Fruit fly (Drosophila melanogaster) whole organism, embryonic: Measurements from ENCODE around the gene CG17996.

Experiments used
- Atf-2 ChIP-seq: fragments of 200-800 bp; sonication (Bioruptor generic); optimal IDR thresholded peaks from 2 replicates; lab custom pipeline; 2016; ENCODE audit warnings: missing biosample characterization, missing genetic modification characterization
- Blimp-1 ChIP-seq: fragments of 200-800 bp; sonication (Bioruptor generic); optimal IDR thresholded peaks from 3 replicates; lab custom pipeline; 2018; ENCODE audit warnings: missing biosample characterization, missing genetic modification characterization, mild to moderate bottlenecking, moderate library complexity, missing genetic modification reagents
- CG10274 ChIP-seq: fragments of 200-800 bp; sonication (Bioruptor generic); optimal IDR thresholded peaks from 3 replicates; lab custom pipeline; 2017; ENCODE audit warnings: missing biosample characterization, mild to moderate bottlenecking, missing genetic modification characterization
- CG10959 ChIP-seq: fragments of 200-800 bp; sonication (Bioruptor generic); IDR thresholded peaks from 2 replicates; pipeline ENCODE4 v1.3.6; 2022; ENCODE audit warnings: missing biosample characterization, missing genetic modification characterization
- CG11093 ChIP-seq: fragments of 200-800 bp; sonication (Bioruptor generic); IDR thresholded peaks from 3 replicates; pipeline ENCODE4 v1.3.6; 2022; ENCODE audit warnings: missing biosample characterization, missing genetic modification characterization
- CG14441 ChIP-seq: fragments of 200-800 bp; sonication (Bioruptor generic); IDR thresholded peaks from 2 replicates; pipeline ENCODE4 v1.3.6; 2022; ENCODE audit warnings: missing biosample characterization, missing genetic modification characterization
- CG18619 ChIP-seq: fragments of 200-800 bp; sonication (Bioruptor generic); optimal IDR thresholded peaks from 3 replicates; lab custom pipeline; 2017; ENCODE audit warnings: missing biosample characterization, mild to moderate bottlenecking, missing genetic modification characterization
- CG18764 ChIP-seq: fragments of 200-800 bp; sonication (Bioruptor generic); optimal IDR thresholded peaks from 3 replicates; lab custom pipeline; 2016; ENCODE audit warnings: missing biosample characterization, missing genetic modification characterization
- CG2678 ChIP-seq: fragments of 200-800 bp; sonication (Bioruptor generic); optimal IDR thresholded peaks from 3 replicates; lab custom pipeline; 2019; ENCODE audit warnings: missing biosample characterization, mild to moderate bottlenecking, missing genetic modification characterization, moderate library complexity
- CG34224 ChIP-seq: fragments of 200-800 bp; sonication (Bioruptor generic); IDR thresholded peaks from 3 replicates; pipeline ENCODE4 v1.3.6; 2022; ENCODE audit warnings: missing biosample characterization, missing genetic modification characterization; ENCODE audit not compliant: partially characterized antibody
- CG4404 ChIP-seq: fragments of 200-800 bp; sonication (Bioruptor generic); IDR thresholded peaks from 2 replicates; pipeline ENCODE4 v1.3.6; 2022; ENCODE audit warnings: missing biosample characterization, missing genetic modification characterization
- CG6654 ChIP-seq: fragments of 200-800 bp; sonication (Bioruptor generic); optimal IDR thresholded peaks from 2 replicates; lab custom pipeline; 2017; ENCODE audit warnings: missing biosample characterization, mild to moderate bottlenecking, missing genetic modification characterization
- CG6689 ChIP-seq: fragments of 200-800 bp; sonication (Bioruptor generic); IDR thresholded peaks from 2 replicates; pipeline ENCODE4 v1.3.6; 2022; ENCODE audit warnings: missing biosample characterization, missing genetic modification characterization
- CG6791 ChIP-seq: fragments of 200-800 bp; sonication (Bioruptor generic); IDR thresholded peaks from 3 replicates; pipeline ENCODE4 v1.3.6; 2022; ENCODE audit warnings: missing biosample characterization, missing genetic modification characterization; ENCODE audit not compliant: partially characterized antibody
- CG7928 ChIP-seq: fragments of 200-800 bp; sonication (Bioruptor generic); optimal IDR thresholded peaks from 2 replicates; lab custom pipeline; 2017; ENCODE audit warnings: missing biosample characterization, mild to moderate bottlenecking, missing genetic modification characterization
- CG7963 ChIP-seq: fragments of 200-800 bp; sonication (Bioruptor generic); IDR thresholded peaks from 3 replicates; pipeline ENCODE4 v1.3.6; 2022; ENCODE audit warnings: missing biosample characterization, missing genetic modification characterization; ENCODE audit not compliant: partially characterized antibody
- Dip3 ChIP-seq: fragments of 200-800 bp; sonication (Bioruptor generic); optimal IDR thresholded peaks from 3 replicates; lab custom pipeline; 2016; ENCODE audit warnings: missing biosample characterization, missing genetic modification characterization
- Doc2 ChIP-seq: fragments of 200-800 bp; sonication (Bioruptor generic); IDR thresholded peaks from 2 replicates; pipeline ENCODE4 v1.3.6; 2022; ENCODE audit warnings: missing biosample characterization, missing genetic modification characterization
- E2f1 ChIP-seq: fragments of 200-800 bp; sonication (Bioruptor generic); IDR thresholded peaks from 2 replicates; pipeline ENCODE4 v1.3.6; 2022; ENCODE audit warnings: missing biosample characterization, missing genetic modification characterization
- HHEX ChIP-seq: fragments of 200-800 bp; sonication (Bioruptor generic); optimal IDR thresholded peaks from 3 replicates; lab custom pipeline; 2017; ENCODE audit warnings: missing biosample characterization, mild to moderate bottlenecking, missing genetic modification characterization, missing genetic modification reagents
- HLH4C ChIP-seq: fragments of 200-800 bp; sonication (Bioruptor generic); IDR thresholded peaks from 3 replicates; pipeline ENCODE4 v1.3.6; 2022; ENCODE audit warnings: missing biosample characterization, missing genetic modification characterization; ENCODE audit not compliant: partially characterized antibody
- Hand ChIP-seq: fragments of 200-800 bp; sonication (Bioruptor generic); optimal IDR thresholded peaks from 2 replicates; lab custom pipeline; 2017; ENCODE audit warnings: mild to moderate bottlenecking, missing biosample characterization, missing genetic modification reagents, missing genetic modification characterization
- Med ChIP-seq: fragments of 200-800 bp; sonication (Bioruptor generic); peaks from one replicate; lab custom pipeline; 2016; ENCODE audit warnings: missing biosample characterization, missing genetic modification characterization, mild to moderate bottlenecking, inconsistent platforms, moderate library complexity
- Opbp ChIP-seq: fragments of 200-800 bp; sonication (Bioruptor generic); IDR thresholded peaks from 3 replicates; pipeline ENCODE4 v1.3.6; 2022; ENCODE audit warnings: missing biosample characterization, missing genetic modification characterization; ENCODE audit not compliant: partially characterized antibody
- Poxn ChIP-seq: fragments of 200-800 bp; sonication (Bioruptor generic); IDR thresholded peaks from 2 replicates; pipeline ENCODE4 v1.3.6; 2022; ENCODE audit warnings: missing biosample characterization, missing genetic modification characterization
- Ptx1 ChIP-seq: fragments of 200-800 bp; sonication (Bioruptor generic); IDR thresholded peaks from 2 replicates; pipeline ENCODE4 v1.3.6; 2022; ENCODE audit warnings: missing biosample characterization, missing genetic modification characterization
- Scr ChIP-seq: fragments of 200-800 bp; sonication (Bioruptor generic); IDR thresholded peaks from 2 replicates; pipeline ENCODE4 v1.3.6; 2022; ENCODE audit warnings: missing biosample characterization, missing genetic modification characterization; ENCODE audit not compliant: partially characterized antibody
- Ssrp ChIP-seq: fragments of 200-800 bp; sonication (Bioruptor generic); optimal IDR thresholded peaks from 2 replicates; lab custom pipeline; 2018; ENCODE audit warnings: missing biosample characterization, mild to moderate bottlenecking, missing genetic modification characterization, moderate library complexity
- Usf ChIP-seq: fragments of 200-800 bp; sonication (Bioruptor generic); optimal IDR thresholded peaks from 2 replicates; lab custom pipeline; 2017; ENCODE audit warnings: missing genotype, missing biosample characterization, missing genetic modification characterization
- az2 ChIP-seq: fragments of 200-800 bp; sonication (Bioruptor generic); optimal IDR thresholded peaks from 3 replicates; lab custom pipeline; 2016; ENCODE audit warnings: missing biosample characterization, missing genetic modification characterization
- cg ChIP-seq: fragments of 200-800 bp; sonication (Bioruptor generic); optimal IDR thresholded peaks from 3 replicates; lab custom pipeline; 2019; ENCODE audit warnings: missing biosample characterization, mild to moderate bottlenecking, missing genetic modification characterization, moderate library complexity
- chif ChIP-seq, 2 experiments: fragments of 200-800 bp; sonication (Bioruptor generic); optimal IDR thresholded peaks; 3 replicates each; lab custom pipeline; 2016; ENCODE audit warnings: missing biosample characterization in 2 of 2, missing genetic modification characterization in 2 of 2
- crc ChIP-seq: fragments of 200-800 bp; sonication (Bioruptor generic); optimal IDR thresholded peaks from 2 replicates; lab custom pipeline; 2016; ENCODE audit warnings: missing biosample characterization, missing genetic modification characterization
- dan ChIP-seq: fragments of 200-800 bp; sonication (Bioruptor generic); IDR thresholded peaks from 2 replicates; pipeline ENCODE4 v1.3.6; 2022; ENCODE audit warnings: missing biosample characterization, missing genetic modification characterization
- dmrt99B ChIP-seq: fragments of 200-800 bp; sonication (Bioruptor generic); optimal IDR thresholded peaks from 2 replicates; lab custom pipeline; 2018; ENCODE audit warnings: missing biosample characterization, mild to moderate bottlenecking, missing genetic modification characterization, moderate library complexity
- gem ChIP-seq: fragments of 200-800 bp; sonication (Bioruptor generic); optimal IDR thresholded peaks from 2 replicates; lab custom pipeline; 2019; ENCODE audit warnings: missing biosample characterization, mild to moderate bottlenecking, missing genetic modification characterization, moderate library complexity
- gsb ChIP-seq: fragments of 200-800 bp; sonication (Bioruptor generic); IDR thresholded peaks from 2 replicates; pipeline ENCODE4 v1.3.6; 2022; ENCODE audit warnings: missing biosample characterization, missing genetic modification characterization
- knrl ChIP-seq: fragments of 200-800 bp; sonication (Bioruptor generic); IDR thresholded peaks from 3 replicates; pipeline ENCODE4 v1.3.6; 2022; ENCODE audit warnings: missing biosample characterization, missing genetic modification characterization; ENCODE audit not compliant: partially characterized antibody
- lov ChIP-seq, 2 experiments: fragments of 200-800 bp in 1 of 2; fragments of >200 bp in 1 of 2; sonication (Bioruptor generic) in 1 of 2; IDR thresholded peaks in 1 of 2; optimal IDR thresholded peaks in 1 of 2; 2 replicates in 1 of 2; 3 replicates in 1 of 2; pipeline versions ENCODE4 v1.3.6 to Lab custom; 2017 to 2022; ENCODE audit warnings: missing biosample characterization in 1 of 2, missing genetic modification characterization in 1 of 2
- mam ChIP-seq: fragments of 200-800 bp; sonication (Bioruptor generic); optimal IDR thresholded peaks from 3 replicates; lab custom pipeline; 2016; ENCODE audit warnings: missing biosample characterization, missing genetic modification characterization
- mld ChIP-seq: fragments of 200-800 bp; sonication (Bioruptor generic); IDR thresholded peaks from 3 replicates; pipeline ENCODE4 v1.3.6; 2022; ENCODE audit warnings: missing biosample characterization, missing genetic modification characterization; ENCODE audit not compliant: partially characterized antibody
- nerfin-2 ChIP-seq: fragments of 200-800 bp; sonication (Bioruptor generic); IDR thresholded peaks from 2 replicates; pipeline ENCODE4 v1.3.6; 2022; ENCODE audit warnings: missing biosample characterization, missing genetic modification characterization; ENCODE audit not compliant: partially characterized antibody
- org-1 ChIP-seq: fragments of 200-800 bp; sonication (Bioruptor generic); optimal IDR thresholded peaks from 2 replicates; lab custom pipeline; 2017; ENCODE audit warnings: missing biosample characterization, missing genetic modification characterization
- p53 ChIP-seq: fragments of 200-800 bp; sonication (Bioruptor generic); optimal IDR thresholded peaks from 2 replicates; lab custom pipeline; 2016; ENCODE audit warnings: missing biosample characterization, missing genetic modification characterization
- pho ChIP-seq: fragments of 200-800 bp; sonication (Bioruptor generic); optimal IDR thresholded peaks from 2 replicates; lab custom pipeline; 2016; ENCODE audit warnings: missing biosample characterization, missing genetic modification characterization
- pros ChIP-seq: fragments of 200-800 bp; sonication (Bioruptor generic); optimal IDR thresholded peaks from 3 replicates; lab custom pipeline; 2019; ENCODE audit warnings: missing biosample characterization, mild to moderate bottlenecking, missing genetic modification characterization, moderate library complexity
- sens ChIP-seq: fragments of 200-800 bp; sonication (Bioruptor generic); peaks from one replicate; lab custom pipeline; 2016; ENCODE audit warnings: missing biosample characterization, missing genetic modification characterization
- seq ChIP-seq: fragments of 200-800 bp; sonication (Bioruptor generic); IDR thresholded peaks from 2 replicates; pipeline ENCODE4 v1.3.6; 2022; ENCODE audit warnings: missing biosample characterization, missing genetic modification characterization
- sisA ChIP-seq: fragments of 200-800 bp; sonication (Bioruptor generic); IDR thresholded peaks from 2 replicates; pipeline ENCODE4 v1.3.6; 2022; ENCODE audit warnings: missing biosample characterization, missing genetic modification characterization
- tin ChIP-seq: fragments of 200-800 bp; sonication (Bioruptor generic); optimal IDR thresholded peaks from 3 replicates; lab custom pipeline; 2016; ENCODE audit warnings: missing biosample characterization, missing genetic modification characterization
- vvl ChIP-seq: fragments of 200-800 bp; sonication (Bioruptor generic); IDR thresholded peaks from 2 replicates; pipeline ENCODE4 v1.3.6; 2022; ENCODE audit warnings: missing biosample characterization, missing genetic modification characterization

CG17996 gene

dm6 chr2L:16722596-16722995, 8.2 kb downstream of the CG17996 start:
- TF ChIP-seq Blimp-1 (GFP tag; lab: Kevin White, UChicago) (no peak), CG6689 (GFP tag; lab: Robert Waterston, UW) (no peak), HLH4C (GFP tag; lab: Robert Waterston, UW) (peak; percentile 75), Dip3 (GFP tag; lab: Kevin White, UChicago) (no peak), Ssrp (tag; lab: Kevin White, UChicago) (no peak), Poxn (no peak), sisA (GFP tag; lab: Robert Waterston, UW) (no peak), CG6654 (no peak), nerfin-2 (GFP tag; lab: Robert Waterston, UW) (peak; percentile 51), CG7963 (GFP tag; lab: Robert Waterston, UW) (peak; percentile 45; the same call in 2 of the 3 replicates), dmrt99B (tag; lab: Kevin White, UChicago) (no peak), Hand (GFP tag; lab: Kevin White, UChicago) (no peak), Scr (peak; percentile 40; the same call in 1 of the 2 replicates), p53 (no peak), cg (GFP tag; lab: Kevin White, UChicago) (no peak), CG6791 (peak; percentile 60; the same call in 1 of the 3 replicates), Ptx1 (GFP tag; lab: Robert Waterston, UW) (no peak), Doc2 (no peak), pho (no peak), CG7928 (GFP tag; lab: Kevin White, UChicago) (no peak), CG11093 (no peak), knrl (GFP tag; lab: Robert Waterston, UW) (no peak), chif (GFP tag; optimal IDR thresholded peaks at IDR 0.05; lab: Kevin White, UChicago) (no peak), Med (GFP tag; lab: Kevin White, UChicago) (peak; percentile 26), lov (optimal IDR thresholded peaks at IDR 0.05; lab: Kevin White, UChicago) (no peak), lov (GFP tag; IDR thresholded peaks at IDR 0.05; lab: Robert Waterston, UW) (no peak), crc (GFP tag; lab: Kevin White, UChicago) (no peak), CG10274 (no peak), Atf-2 (no peak), dan (no peak), HHEX (no peak), Opbp (GFP tag; lab: Robert Waterston, UW) (no peak), CG18764 (GFP tag; lab: Kevin White, UChicago) (no peak), tin (GFP tag; lab: Kevin White, UChicago) (no peak), E2f1 (GFP tag; lab: Robert Waterston, UW) (no peak), org-1 (GFP tag; lab: Kevin White, UChicago) (no peak), vvl (GFP tag; lab: Robert Waterston, UW) (no peak), Usf (GFP tag; lab: Kevin White, UChicago) (no peak), CG18619 (GFP tag; lab: Kevin White, UChicago) (no peak), seq (no peak), sens (GFP tag; lab: Kevin White, UChicago) (peak; percentile 4), pros (GFP tag; lab: Kevin White, UChicago) (no peak), az2 (GFP tag; lab: Kevin White, UChicago) (no peak), CG14441 (GFP tag; lab: Robert Waterston, UW) (no peak), gsb (GFP tag; lab: Robert Waterston, UW) (no peak), CG4404 (no peak), CG34224 (GFP tag; lab: Robert Waterston, UW) (peak; percentile 21; the same call in 1 of the 3 replicates), CG10959 (GFP tag; lab: Robert Waterston, UW) (no peak), mam (no peak), gem (tag; lab: Kevin White, UChicago) (no peak), mld (GFP tag; lab: Robert Waterston, UW) (no peak), CG2678 (tag; lab: Kevin White, UChicago) (no peak)
